Fruit fly (Drosophila melanogaster): ENCODE measurements around the gene CG9915.

The CG9915 gene

DNA sequence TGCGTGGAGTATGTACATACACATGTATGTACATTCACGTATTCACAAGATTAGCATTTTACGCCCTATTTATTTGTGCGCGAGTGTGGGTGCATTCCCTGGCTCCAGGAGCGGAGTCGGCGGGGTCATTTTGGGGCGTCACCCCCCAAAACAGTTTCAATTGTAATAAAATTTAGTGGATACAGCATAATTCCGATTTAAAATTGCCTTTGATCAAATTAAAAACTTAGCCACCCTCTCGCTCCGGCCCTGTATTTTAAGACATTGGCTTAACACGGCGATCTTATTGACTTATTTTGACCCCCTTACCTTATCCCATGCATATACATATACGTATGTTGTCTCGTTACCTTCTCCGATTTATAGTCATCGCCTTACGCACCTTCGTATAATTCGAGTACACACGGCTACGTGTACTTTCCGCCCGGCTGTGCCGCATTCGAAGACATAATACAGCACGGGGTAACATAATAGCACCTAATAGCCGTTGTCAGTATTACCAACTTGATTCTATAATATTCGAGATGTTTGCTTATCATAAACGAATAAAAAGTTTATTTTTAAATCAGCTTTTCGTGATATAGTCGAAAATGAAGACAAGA lies 33.5 kb downstream of the CG9915 start (continued):
- TF ChIP-seq lola (GFP tag; optimal IDR thresholded peaks at IDR 0.05) (peak in 1 of 3 experiments; percentile 47), CG1529 (GFP tag; optimal IDR thresholded peaks at IDR 0.05) (peak; percentile 47), CG12155 (GFP tag; optimal IDR thresholded peaks at IDR 0.05) (peak; percentile 69), CG12744 (GFP tag; optimal IDR thresholded peaks at IDR 0.05) (peak; percentile 18), MESR4 (GFP tag; optimal IDR thresholded peaks at IDR 0.05) (no peak), Fer2 (tag; optimal IDR thresholded peaks at IDR 0.05) (peak; percentile 29), ro (GFP tag; IDR thresholded peaks at IDR 0.05) (peak; percentile 77), bigmax (GFP tag; optimal IDR thresholded peaks at IDR 0.05) (no peak), en (GFP tag; optimal IDR thresholded peaks at IDR 0.05) (peak; percentile 67), CG34376 (GFP tag; optimal IDR thresholded peaks at IDR 0.05) (peak; percentile 41), CG9797 (GFP tag; optimal IDR thresholded peaks at IDR 0.05) (no peak), stwl (tag; optimal IDR thresholded peaks at IDR 0.05) (no peak), BtbVII (GFP tag; optimal IDR thresholded peaks at IDR 0.05) (peak; percentile 48), repo (GFP tag; optimal IDR thresholded peaks at IDR 0.05) (peak; percentile 22), BEAF-32 (GFP tag; optimal IDR thresholded peaks at IDR 0.05) (no peak), CG6765 (GFP tag; optimal IDR thresholded peaks at IDR 0.05) (no peak), slbo (GFP tag; IDR thresholded peaks at IDR 0.05) (peak; percentile 94), Dp (GFP tag; optimal IDR thresholded peaks at IDR 0.05) (no peak), hkb (optimal IDR thresholded peaks at IDR 0.05) (no peak), hkb (GFP tag; IDR thresholded peaks at IDR 0.05) (peak; percentile 85), CG11085 (GFP tag; IDR thresholded peaks at IDR 0.05) (peak; percentile 85), Gsc (GFP tag; IDR thresholded peaks at IDR 0.05) (no peak; the same call in 1 of the 2 replicates), ind (GFP tag; optimal IDR thresholded peaks at IDR 0.05) (peak; percentile 89), CG10147 (GFP tag; optimal IDR thresholded peaks at IDR 0.05) (peak; percentile 62), sisA (GFP tag; IDR thresholded peaks at IDR 0.05) (peak; percentile 94), esg (GFP tag; conservative IDR thresholded peaks at IDR 0.05) (peak; percentile 90), NC2β (GFP tag; optimal IDR thresholded peaks at IDR 0.05) (peak; percentile 30), CG14710 (tag; optimal IDR thresholded peaks at IDR 0.05) (peak; percentile 39), CG17568 (GFP tag; optimal IDR thresholded peaks at IDR 0.05) (no peak), CG14441 (GFP tag; IDR thresholded peaks at IDR 0.05) (peak; percentile 93), Scr (GFP tag; IDR thresholded peaks at IDR 0.05; ENCODE audit: partially characterized antibody) (no peak), CG8765 (GFP tag; IDR thresholded peaks at IDR 0.05) (peak; percentile 70), twi (tag; optimal IDR thresholded peaks at IDR 0.05) (peak; percentile 19), CG33557 (GFP tag; optimal IDR thresholded peaks at IDR 0.05) (no peak), CG11723 (GFP tag; optimal IDR thresholded peaks at IDR 0.05) (peak; percentile 40), scrt (GFP tag; optimal IDR thresholded peaks at IDR 0.05) (peak; percentile 60), vfl (GFP tag; optimal IDR thresholded peaks at IDR 0.05) (peak; percentile 56), Hr39 (optimal IDR thresholded peaks at IDR 0.05) (no peak), CG14014 (GFP tag; IDR thresholded peaks at IDR 0.05) (peak; percentile 82), TFAM (GFP tag; optimal IDR thresholded peaks at IDR 0.05) (no peak), CG2875 (GFP tag; optimal IDR thresholded peaks at IDR 0.05) (peak; percentile 51), ase (GFP tag; IDR thresholded peaks at IDR 0.05) (peak; percentile 87), ham (GFP tag; IDR thresholded peaks at IDR 0.05) (peak; percentile 50; the same call in 1 of the 2 replicates), gcm2 (GFP tag; optimal IDR thresholded peaks at IDR 0.05) (peak; percentile 56), Eip74EF (GFP tag; optimal IDR thresholded peaks at IDR 0.05) (peak in 1 of 2 experiments; percentile 56), GATAe (GFP tag; conservative IDR thresholded peaks at IDR 0.05) (no peak), CG13424 (tag; optimal IDR thresholded peaks at IDR 0.05) (peak; percentile 75), Ssrp (tag; optimal IDR thresholded peaks at IDR 0.05) (peak; percentile 75), gce (GFP tag; IDR thresholded peaks at IDR 0.05) (peak; percentile 84), CG8944 (GFP tag; optimal IDR thresholded peaks at IDR 0.05) (peak; percentile 86)

Measured in whole organism, embryonic.